Worm (Caenorhabditis elegans) whole organism, young adult: ENCODE results near the gene nprl-3.

Experiments
- B0336.3 ChIP-seq: fragments of 200-800 bp; sonication (Bioruptor generic); IDR thresholded peaks from 2 replicates; pipeline ENCODE4 v1.3.6; 2022; ENCODE audit warnings: missing genetic modification characterization, missing compliant biosample characterization
- D2030.7 ChIP-seq: fragments of 200-800 bp; sonication (Bioruptor generic); IDR thresholded peaks from 2 replicates; pipeline ENCODE4 v1.3.6; 2022; ENCODE audit warnings: missing genetic modification reagents, missing genetic modification characterization, missing compliant biosample characterization
- F23B12.7 ChIP-seq: sonication (generic microtip); optimal IDR thresholded peaks from 2 replicates; lab custom pipeline; 2017; ENCODE audit warnings: missing genetic modification characterization, mild to moderate bottlenecking, missing compliant biosample characterization, antibody characterized with exemption, moderate library complexity; ENCODE audit not compliant: insufficient read depth
- F49E8.2 ChIP-seq: sonication (generic microtip); optimal IDR thresholded peaks from 3 replicates; lab custom pipeline; 2017; ENCODE audit warnings: missing genetic modification characterization, mild to moderate bottlenecking, missing compliant biosample characterization, antibody characterized with exemption, moderate library complexity; ENCODE audit not compliant: insufficient read depth
- F52B5.7 ChIP-seq: sonication (generic microtip); optimal IDR thresholded peaks from 2 replicates; lab custom pipeline; 2016; ENCODE audit warnings: mild to moderate bottlenecking, missing genetic modification characterization, missing compliant biosample characterization
- F57C9.4 ChIP-seq: sonication (generic microtip); optimal IDR thresholded peaks from 2 replicates; lab custom pipeline; 2017; ENCODE audit warnings: mild to moderate bottlenecking, missing genetic modification characterization, missing compliant biosample characterization
- K11D2.4 ChIP-seq: fragments of 200-800 bp; sonication (Bioruptor generic); IDR thresholded peaks from 2 replicates; pipeline ENCODE4 v1.3.6; 2022; ENCODE audit warnings: missing genetic modification reagents, missing genetic modification characterization, missing compliant biosample characterization
- T26A5.8 ChIP-seq: sonication (generic microtip); optimal IDR thresholded peaks from 2 replicates; lab custom pipeline; 2016; ENCODE audit warnings: missing genetic modification characterization, missing compliant biosample characterization
- Y53G8AR.9 ChIP-seq: fragments of 200-800 bp; sonication (Bioruptor generic); conservative IDR thresholded peaks from 2 replicates; pipeline ENCODE4 v1.3.6; 2022; ENCODE audit warnings: missing genetic modification reagents, missing genetic modification characterization, missing compliant biosample characterization
- Y56A3A.18 ChIP-seq: fragments of 200-800 bp; sonication (Bioruptor generic); IDR thresholded peaks from 2 replicates; pipeline ENCODE4 v1.3.6; 2022; ENCODE audit warnings: missing genetic modification reagents, missing genetic modification characterization, missing compliant biosample characterization
- Y67H2A.10 ChIP-seq: fragments of 200-800 bp; sonication (Bioruptor generic); conservative IDR thresholded peaks from 2 replicates; pipeline ENCODE4 v1.3.6; 2022; ENCODE audit warnings: missing genetic modification reagents, missing genetic modification characterization, missing compliant biosample characterization
- ZK185.1 ChIP-seq: sonication (generic microtip); optimal IDR thresholded peaks from 2 replicates; lab custom pipeline; 2016; ENCODE audit warnings: mild to moderate bottlenecking, missing genetic modification characterization, missing compliant biosample characterization; ENCODE audit not compliant: poor library complexity, severe bottlenecking
- akir-1 ChIP-seq: fragments of 200-800 bp; sonication (Bioruptor generic); optimal IDR thresholded peaks from 2 replicates; lab custom pipeline; 2018; ENCODE audit warnings: mild to moderate bottlenecking, missing genetic modification characterization, moderate library complexity, missing compliant biosample characterization
- aptf-2 ChIP-seq: fragments of 200-800 bp; sonication (Bioruptor generic); conservative IDR thresholded peaks from 2 replicates; pipeline ENCODE4 v1.3.6; 2022; ENCODE audit warnings: missing genetic modification reagents, missing genetic modification characterization, missing compliant biosample characterization
- atf-7 ChIP-seq: sonication (generic microtip); optimal IDR thresholded peaks from 2 replicates; lab custom pipeline; 2017; ENCODE audit warnings: mild to moderate bottlenecking, missing genetic modification characterization, missing compliant biosample characterization
- attf-3 ChIP-seq: fragments of 200-800 bp; sonication (Bioruptor generic); conservative IDR thresholded peaks from 2 replicates; pipeline ENCODE4 v1.3.6; 2022; ENCODE audit warnings: missing genetic modification reagents, missing genetic modification characterization, missing compliant biosample characterization
- attf-6 ChIP-seq: fragments of 200-800 bp; sonication (Bioruptor generic); IDR thresholded peaks from 2 replicates; pipeline ENCODE4 v1.3.6; 2022; ENCODE audit warnings: missing genetic modification reagents, missing genetic modification characterization, missing compliant biosample characterization
- bed-1 ChIP-seq: fragments of 200-800 bp; sonication (Bioruptor generic); IDR thresholded peaks from 2 replicates; pipeline ENCODE4 v1.3.6; 2022; ENCODE audit warnings: missing genetic modification reagents, missing genetic modification characterization, missing compliant biosample characterization
- ceh-27 ChIP-seq: fragments of 200-800 bp; sonication (Bioruptor generic); optimal IDR thresholded peaks from 2 replicates; lab custom pipeline; 2018; ENCODE audit warnings: mild to moderate bottlenecking, missing genetic modification characterization, moderate library complexity, missing compliant biosample characterization
- ceh-40 ChIP-seq: fragments of 200-800 bp; sonication (Bioruptor generic); IDR thresholded peaks from 2 replicates; pipeline ENCODE4 v1.3.6; 2022; ENCODE audit warnings: missing genetic modification characterization, missing compliant biosample characterization
- ceh-79 ChIP-seq: sonication (generic microtip); optimal IDR thresholded peaks from 2 replicates; lab custom pipeline; 2017; ENCODE audit warnings: mild to moderate bottlenecking, missing genetic modification characterization, missing compliant biosample characterization
- chd-7 ChIP-seq: sonication (generic microtip); optimal IDR thresholded peaks from 2 replicates; lab custom pipeline; 2016; ENCODE audit warnings: mild to moderate bottlenecking, missing genetic modification characterization, moderate library complexity, missing compliant biosample characterization
- egrh-3 ChIP-seq: fragments of 200-800 bp; sonication (Bioruptor generic); IDR thresholded peaks from 2 replicates; pipeline ENCODE4 v1.3.6; 2022; ENCODE audit warnings: missing genetic modification reagents, missing genetic modification characterization, missing compliant biosample characterization
- ekl-4 ChIP-seq: fragments of 200-800 bp; sonication (Bioruptor generic); IDR thresholded peaks from 2 replicates; pipeline ENCODE4 v1.3.6; 2022; ENCODE audit warnings: missing genetic modification reagents, missing genetic modification characterization, missing compliant biosample characterization
- hmg-20 ChIP-seq: fragments of 200-800 bp; sonication (Bioruptor generic); IDR thresholded peaks from 2 replicates; pipeline ENCODE4 v1.3.6; 2022; ENCODE audit warnings: missing genetic modification reagents, missing genetic modification characterization, missing compliant biosample characterization
- hsf-1 ChIP-seq: fragments of 200-800 bp; sonication (Bioruptor generic); IDR thresholded peaks from 2 replicates; pipeline ENCODE4 v1.3.6; 2022; ENCODE audit warnings: missing genetic modification reagents, missing genetic modification characterization, missing compliant biosample characterization
- lag-1 ChIP-seq: fragments of 200-800 bp; sonication (Bioruptor generic); IDR thresholded peaks from 2 replicates; pipeline ENCODE4 v1.3.6; 2022; ENCODE audit warnings: missing genetic modification reagents, missing genetic modification characterization, missing compliant biosample characterization
- lin-26 ChIP-seq: fragments of 200-800 bp; sonication (Bioruptor generic); IDR thresholded peaks from 2 replicates; pipeline ENCODE4 v1.3.6; 2022; ENCODE audit warnings: missing genetic modification reagents, missing genetic modification characterization, missing compliant biosample characterization
- lir-1 ChIP-seq: fragments of 200-800 bp; sonication (Bioruptor generic); conservative IDR thresholded peaks from 2 replicates; pipeline ENCODE4 v1.3.6; 2022; ENCODE audit warnings: missing genetic modification reagents, missing genetic modification characterization, missing compliant biosample characterization
- lsl-1 ChIP-seq: fragments of 200-800 bp; sonication (Bioruptor generic); optimal IDR thresholded peaks from 2 replicates; lab custom pipeline; 2018; ENCODE audit warnings: mild to moderate bottlenecking, missing genetic modification characterization, moderate library complexity, missing compliant biosample characterization
- madf-10 ChIP-seq: sonication (generic microtip); optimal IDR thresholded peaks from 2 replicates; lab custom pipeline; 2016; ENCODE audit warnings: mild to moderate bottlenecking, missing genetic modification characterization, missing compliant biosample characterization
- madf-6 ChIP-seq: fragments of 200-800 bp; sonication (Bioruptor generic); IDR thresholded peaks from 2 replicates; pipeline ENCODE4 v1.3.6; 2022; ENCODE audit warnings: missing genetic modification reagents, missing genetic modification characterization, missing compliant biosample characterization
- madf-8 ChIP-seq: fragments of 200-800 bp; sonication (Bioruptor generic); conservative IDR thresholded peaks from 2 replicates; pipeline ENCODE4 v1.3.6; 2022; ENCODE audit warnings: missing genetic modification reagents, missing genetic modification characterization, missing compliant biosample characterization
- mes-4 ChIP-seq: sonication (generic microtip); optimal IDR thresholded peaks from 2 replicates; lab custom pipeline; 2016; ENCODE audit warnings: missing genotype, missing genetic modification characterization, missing compliant biosample characterization
- mxl-1 ChIP-seq: sonication (generic microtip); optimal IDR thresholded peaks from 2 replicates; lab custom pipeline; 2016; ENCODE audit warnings: missing genetic modification characterization, missing compliant biosample characterization
- nhr-120 ChIP-seq: fragments of 200-800 bp; sonication (Bioruptor generic); IDR thresholded peaks from 2 replicates; pipeline ENCODE4 v1.3.6; 2022; ENCODE audit warnings: missing genetic modification characterization, missing compliant biosample characterization
- nhr-27 ChIP-seq: fragments of 200-800 bp; sonication (Bioruptor generic); optimal IDR thresholded peaks from 2 replicates; lab custom pipeline; 2018; ENCODE audit warnings: mild to moderate bottlenecking, missing genetic modification characterization, moderate library complexity, missing compliant biosample characterization
- nhr-90 ChIP-seq: sonication (generic microtip); optimal IDR thresholded peaks from 2 replicates; lab custom pipeline; 2016; ENCODE audit warnings: missing genotype, mild to moderate bottlenecking, missing genetic modification characterization, missing compliant biosample characterization
- rcor-1 ChIP-seq: fragments of 200-800 bp; sonication (Bioruptor generic); IDR thresholded peaks from 2 replicates; pipeline ENCODE4 v1.3.6; 2022; ENCODE audit warnings: missing genetic modification reagents, missing genetic modification characterization, missing compliant biosample characterization
- repo-1 ChIP-seq: sonication (generic microtip); optimal IDR thresholded peaks from 2 replicates; lab custom pipeline; 2017; ENCODE audit warnings: mild to moderate bottlenecking, missing genetic modification characterization, missing compliant biosample characterization
- rpc-1 ChIP-seq, 2 experiments: fragments of 150-350 bp in 1 of 2; sonication (generic microtip) in 1 of 2; optimal IDR thresholded peaks; 2 replicates each; lab custom pipeline; 2014 to 2018; ENCODE audit warnings: missing biosample characterization in 1 of 2, missing genetic modification characterization in 1 of 2, missing genetic modification reagents in 1 of 2, missing genotype in 1 of 2
- sdz-38 ChIP-seq: sonication (generic microtip); optimal IDR thresholded peaks from 2 replicates; lab custom pipeline; 2016; ENCODE audit warnings: missing genotype, missing genetic modification characterization, missing compliant biosample characterization
- snpc-3.4 ChIP-seq: sonication (generic microtip); optimal IDR thresholded peaks from 2 replicates; lab custom pipeline; 2017; ENCODE audit warnings: missing genetic modification characterization, mild to moderate bottlenecking, missing compliant biosample characterization, antibody characterized with exemption, moderate library complexity, missing genotype, missing genetic modification reagents
- tbx-9 ChIP-seq: sonication (generic microtip); optimal IDR thresholded peaks from 2 replicates; lab custom pipeline; 2016; ENCODE audit warnings: borderline replicate concordance, missing genetic modification characterization, inconsistent platforms, missing compliant biosample characterization
- tlf-1 ChIP-seq: fragments of 200-800 bp; sonication (Bioruptor generic); optimal IDR thresholded peaks from 2 replicates; lab custom pipeline; 2018; ENCODE audit warnings: mild to moderate bottlenecking, missing genetic modification characterization, missing compliant biosample characterization
- ztf-22 ChIP-seq: fragments of 200-800 bp; sonication (Bioruptor generic); optimal IDR thresholded peaks from 2 replicates; lab custom pipeline; 2018; ENCODE audit warnings: mild to moderate bottlenecking, missing genetic modification characterization, moderate library complexity, missing compliant biosample characterization

nprl-3 gene

DNA sequence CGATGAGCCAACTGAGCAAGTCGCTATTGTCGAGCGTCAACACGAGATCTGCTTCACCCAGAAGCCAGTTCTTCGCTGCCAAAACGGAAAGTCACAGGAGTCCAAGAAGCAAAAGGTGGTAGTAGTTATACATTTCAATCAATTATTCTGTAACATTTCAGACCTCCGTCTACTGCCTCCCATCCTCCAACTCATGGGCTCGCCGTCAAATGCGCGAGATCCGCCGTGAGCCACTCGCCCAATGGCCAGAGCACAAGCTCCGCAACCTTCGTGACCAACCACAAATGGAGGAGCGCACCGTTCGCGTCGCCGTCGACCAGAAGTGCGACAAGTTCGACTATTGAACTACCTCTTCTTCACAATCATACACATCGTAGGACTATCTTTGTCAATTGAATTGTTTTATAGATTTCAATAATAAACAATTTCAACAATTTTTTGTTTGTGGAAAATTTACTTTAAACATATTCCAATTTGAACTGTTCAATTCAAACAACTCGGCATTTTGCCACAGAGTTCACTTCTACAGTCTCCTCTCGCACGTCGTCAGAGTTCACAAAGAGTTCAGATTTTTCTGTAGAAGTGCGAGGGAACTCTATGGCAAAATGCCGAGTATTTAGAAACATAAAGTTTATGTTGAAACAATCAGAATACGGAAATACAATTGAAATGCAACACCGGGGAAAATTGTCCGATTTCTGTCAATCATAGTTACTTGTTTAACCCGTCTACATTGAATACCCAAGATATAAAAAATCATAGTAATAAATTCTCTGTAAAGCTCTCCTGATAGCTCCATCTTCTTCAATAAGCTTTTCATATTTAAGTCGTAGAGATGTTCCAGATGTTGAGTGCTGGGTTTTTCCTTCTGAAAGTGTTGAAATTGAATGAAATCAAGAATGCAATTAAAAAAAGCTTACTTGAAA lies 31.0 kb upstream of the nprl-3 start (continued):
- TF ChIP-seq rpc-1 (optimal IDR thresholded peaks at IDR 0.05; lab: Kevin White, UChicago) (no peak), rpc-1 (tag; optimal IDR thresholded peaks at IDR 0.05; lab: Kevin White, UChicago) (no peak), F49E8.2 (tag; lab: Kevin White, UChicago) (no peak), hsf-1 (GFP tag; lab: Robert Waterston, UW) (no peak), sdz-38 (tag; lab: Kevin White, UChicago) (no peak), F52B5.7 (no peak), hmg-20 (0 out of 2 replicates have a peak, but pooled peaks have one; percentile 15), lir-1 (GFP tag; lab: Robert Waterston, UW) (no peak), repo-1 (tag; lab: Kevin White, UChicago) (peak; percentile 90), attf-3 (GFP tag; lab: Robert Waterston, UW) (no peak), Y67H2A.10 (no peak), mxl-1 (no peak), ztf-22 (GFP tag; lab: Kevin White, UChicago) (peak; percentile 28), mes-4 (tag; lab: Kevin White, UChicago) (no peak), Y56A3A.18 (GFP tag; lab: Robert Waterston, UW) (no peak; the same call in 1 of the 2 replicates), nhr-120 (GFP tag; lab: Robert Waterston, UW) (no peak), lsl-1 (GFP tag; lab: Kevin White, UChicago) (no peak), ekl-4 (GFP tag; lab: Robert Waterston, UW) (0 out of 2 replicates have a peak, but pooled peaks have one; percentile 38), B0336.3 (peak; percentile 67), atf-7 (tag; lab: Kevin White, UChicago) (peak; percentile 62), ceh-40 (0 out of 2 replicates have a peak, but pooled peaks have one; percentile 65), madf-6 (GFP tag; lab: Robert Waterston, UW) (0 out of 2 replicates have a peak, but pooled peaks have one; percentile 14), T26A5.8 (tag; lab: Kevin White, UChicago) (no peak), lin-26 (GFP tag; lab: Robert Waterston, UW) (no peak), akir-1 (GFP tag; lab: Kevin White, UChicago) (no peak), chd-7 (tag; lab: Kevin White, UChicago) (peak; percentile 26), ceh-27 (no peak), nhr-90 (tag; lab: Kevin White, UChicago) (peak; percentile 78), aptf-2 (GFP tag; lab: Robert Waterston, UW) (no peak), rcor-1 (GFP tag; lab: Robert Waterston, UW) (0 out of 2 replicates have a peak, but pooled peaks have one; percentile 4), bed-1 (GFP tag; lab: Robert Waterston, UW) (no peak), lag-1 (no peak), tlf-1 (GFP tag; lab: Kevin White, UChicago) (peak; percentile 36), snpc-3.4 (tag; lab: Kevin White, UChicago) (no peak), K11D2.4 (GFP tag; lab: Robert Waterston, UW) (0 out of 2 replicates have a peak, but pooled peaks have one; percentile 8), madf-8 (GFP tag; lab: Robert Waterston, UW) (no peak), madf-10 (peak; percentile 76), nhr-27 (tag; lab: Kevin White, UChicago) (no peak), D2030.7 (GFP tag; lab: Robert Waterston, UW) (no peak), F57C9.4 (no peak), F23B12.7 (no peak), ceh-79 (tag; lab: Kevin White, UChicago) (no peak), tbx-9 (tag; lab: Kevin White, UChicago) (no peak), egrh-3 (GFP tag; lab: Robert Waterston, UW) (peak; percentile 61; the same call in 1 of the 2 replicates), ZK185.1 (tag; lab: Kevin White, UChicago) (peak; percentile 46), attf-6 (GFP tag; lab: Robert Waterston, UW) (0 out of 2 replicates have a peak, but pooled peaks have one; percentile 43), Y53G8AR.9 (peak; percentile 96)
